Worm (Caenorhabditis elegans): ENCODE measurements around the gene daf-10.

ce11 chrIV:9117700-9118099 is 28.3 kb downstream of the daf-10 start:
- no peak for TF ChIP-seq ZK546.5 (tag; optimal IDR thresholded peaks at IDR 0.05)
- TF ChIP-seq ceh-82 (tag; optimal IDR thresholded peaks at IDR 0.05): no peak

Data from whole organism, L3 larva.